Worm (Caenorhabditis elegans) whole organism, L2 larva: ENCODE data around the gene mab-23.

Experiments
- nhr-11 ChIP-seq: fragments of 150-350 bp; optimal IDR thresholded peaks from 2 replicates; lab custom pipeline; 2014; ENCODE audit warnings: missing biosample characterization, missing genetic modification characterization
- nhr-12 ChIP-seq: fragments of 150-350 bp; optimal IDR thresholded peaks from 2 replicates; lab custom pipeline; 2014; ENCODE audit warnings: missing biosample characterization, missing genetic modification characterization

- TF ChIP-seq nhr-11 (tag; lab: Kevin White, UChicago), result no peak
- no peak for TF ChIP-seq nhr-12 (tag; lab: Kevin White, UChicago)
These were observed 47.2 kb downstream of the mab-23 start for ce11 chrV:10679990-10680602.
